Worm (Caenorhabditis elegans) whole organism, mixed stage, embryonic: ENCODE results near the gene atat-2.

Source experiments
- M03D4.4 ChIP-seq: sonication (generic microtip); optimal IDR thresholded peaks from 2 replicates; lab custom pipeline; 2017; ENCODE audit warnings: mild to moderate bottlenecking, missing genetic modification characterization, missing compliant biosample characterization
- bed-3 ChIP-seq: fragments of 200-800 bp; sonication (Bioruptor generic); optimal IDR thresholded peaks from 3 replicates; lab custom pipeline; 2018; ENCODE audit warnings: mild to moderate bottlenecking, missing genetic modification characterization, moderate library complexity, missing compliant biosample characterization
- blmp-1 ChIP-seq: fragments of 150-350 bp; optimal IDR thresholded peaks from 2 replicates; lab custom pipeline; 2014; ENCODE audit warnings: missing biosample characterization, missing genetic modification characterization
- ceh-39 ChIP-seq: fragments of 150-350 bp; optimal IDR thresholded peaks from 2 replicates; lab custom pipeline; 2014; ENCODE audit warnings: missing biosample characterization, missing genetic modification characterization
- ceh-43 ChIP-seq: fragments of 200-800 bp; sonication (Bioruptor generic); optimal IDR thresholded peaks from 2 replicates; lab custom pipeline; 2018; ENCODE audit warnings: mild to moderate bottlenecking, missing genetic modification characterization, moderate library complexity, missing compliant biosample characterization
- ceh-83 ChIP-seq: fragments of 200-800 bp; sonication (Bioruptor generic); optimal IDR thresholded peaks from 2 replicates; lab custom pipeline; 2018; ENCODE audit warnings: mild to moderate bottlenecking, missing genetic modification characterization, missing compliant biosample characterization
- ces-1 ChIP-seq: fragments of 150-350 bp; optimal IDR thresholded peaks from 2 replicates; lab custom pipeline; 2014; ENCODE audit warnings: missing biosample characterization, missing genetic modification reagents, missing genetic modification characterization
- cnd-1 ChIP-seq: fragments of 200-800 bp; sonication (Bioruptor generic); optimal IDR thresholded peaks from 2 replicates; lab custom pipeline; 2018; ENCODE audit warnings: mild to moderate bottlenecking, missing genetic modification characterization, missing compliant biosample characterization
- drap-1 ChIP-seq: fragments of 200-800 bp; sonication (Bioruptor generic); optimal IDR thresholded peaks from 3 replicates; lab custom pipeline; 2018; ENCODE audit warnings: mild to moderate bottlenecking, missing genetic modification characterization, missing compliant biosample characterization
- elt-1 ChIP-seq: sonication (generic microtip); optimal IDR thresholded peaks from 2 replicates; lab custom pipeline; 2017; ENCODE audit warnings: missing genetic modification characterization, mild to moderate bottlenecking, missing compliant biosample characterization, antibody characterized with exemption, moderate library complexity, borderline replicate concordance; ENCODE audit not compliant: insufficient read depth
- elt-3 ChIP-seq: fragments of 150-350 bp; optimal IDR thresholded peaks from 2 replicates; lab custom pipeline; 2014; ENCODE audit warnings: missing biosample characterization, missing genetic modification characterization
- flh-1 ChIP-seq: fragments of 200-800 bp; sonication (Bioruptor generic); optimal IDR thresholded peaks from 2 replicates; lab custom pipeline; 2018; ENCODE audit warnings: mild to moderate bottlenecking, missing genetic modification characterization, moderate library complexity, missing compliant biosample characterization
- ham-2 ChIP-seq: fragments of 200-800 bp; sonication (Bioruptor generic); optimal IDR thresholded peaks from 2 replicates; lab custom pipeline; 2018; ENCODE audit warnings: mild to moderate bottlenecking, missing genetic modification characterization, missing compliant biosample characterization
- hlh-1 ChIP-seq: fragments of 150-350 bp; optimal IDR thresholded peaks from 2 replicates; lab custom pipeline; 2014; ENCODE audit warnings: missing biosample characterization, missing genetic modification reagents, missing genetic modification characterization
- lin-13 ChIP-seq: fragments of 150-350 bp; optimal IDR thresholded peaks from 2 replicates; lab custom pipeline; 2014; ENCODE audit warnings: missing biosample characterization, missing genetic modification characterization
- lin-32 ChIP-seq: fragments of 200-800 bp; sonication (Bioruptor generic); optimal IDR thresholded peaks from 2 replicates; lab custom pipeline; 2018; ENCODE audit warnings: mild to moderate bottlenecking, missing genetic modification characterization, missing compliant biosample characterization
- lsy-2 ChIP-seq: fragments of 150-350 bp; optimal IDR thresholded peaks from 2 replicates; lab custom pipeline; 2014; ENCODE audit warnings: missing biosample characterization, missing genetic modification characterization
- mab-5 ChIP-seq: fragments of 150-350 bp; optimal IDR thresholded peaks from 2 replicates; lab custom pipeline; 2014; ENCODE audit warnings: missing biosample characterization, missing genetic modification characterization
- mep-1 ChIP-seq: fragments of 150-350 bp; optimal IDR thresholded peaks from 2 replicates; lab custom pipeline; 2017; ENCODE audit warnings: missing biosample characterization, missing genetic modification reagents, missing genetic modification characterization, inconsistent platforms
- mls-2 ChIP-seq: sonication (generic microtip); optimal IDR thresholded peaks from 2 replicates; lab custom pipeline; 2016; ENCODE audit warnings: mild to moderate bottlenecking, missing genetic modification characterization, moderate library complexity, missing compliant biosample characterization
- nhr-12 ChIP-seq: fragments of 150-350 bp; optimal IDR thresholded peaks from 2 replicates; lab custom pipeline; 2014; ENCODE audit warnings: missing biosample characterization, missing genetic modification characterization
- nhr-2 ChIP-seq: fragments of 150-350 bp; optimal IDR thresholded peaks from 2 replicates; lab custom pipeline; 2014; ENCODE audit warnings: missing biosample characterization, missing genetic modification characterization
- nhr-237 ChIP-seq: fragments of 150-350 bp; optimal IDR thresholded peaks from 2 replicates; lab custom pipeline; 2014; ENCODE audit warnings: missing biosample characterization, missing genetic modification characterization
- nhr-28 ChIP-seq: fragments of 150-350 bp; optimal IDR thresholded peaks from 2 replicates; lab custom pipeline; 2014; ENCODE audit warnings: missing biosample characterization, missing genetic modification characterization
- nhr-76 ChIP-seq: sonication (generic microtip); optimal IDR thresholded peaks from 2 replicates; lab custom pipeline; 2017; ENCODE audit warnings: missing biosample characterization, missing genetic modification characterization
- pha-4 ChIP-seq: fragments of 150-350 bp; optimal IDR thresholded peaks from 2 replicates; lab custom pipeline; 2018; ENCODE audit warnings: missing biosample characterization, missing genetic modification reagents, missing genetic modification characterization
- sem-2 ChIP-seq: fragments of 200-800 bp; sonication (Bioruptor generic); optimal IDR thresholded peaks from 2 replicates; lab custom pipeline; 2018; ENCODE audit warnings: mild to moderate bottlenecking, missing genetic modification characterization, missing compliant biosample characterization
- snpc-4 ChIP-seq: fragments of 150-350 bp; optimal IDR thresholded peaks from 2 replicates; lab custom pipeline; 2014; ENCODE audit warnings: missing biosample characterization, missing genetic modification characterization
- sptf-1 ChIP-seq: sonication (generic microtip); optimal IDR thresholded peaks from 2 replicates; lab custom pipeline; 2017; ENCODE audit warnings: mild to moderate bottlenecking, missing genetic modification characterization, moderate library complexity, missing compliant biosample characterization
- tbx-8 ChIP-seq: fragments of 200-800 bp; sonication (Bioruptor generic); optimal IDR thresholded peaks from 2 replicates; lab custom pipeline; 2018; ENCODE audit warnings: mild to moderate bottlenecking, missing genetic modification characterization, moderate library complexity, missing compliant biosample characterization
- unc-120 ChIP-seq: sonication (generic microtip); optimal IDR thresholded peaks from 2 replicates; lab custom pipeline; 2017; ENCODE audit warnings: missing genetic modification characterization, missing compliant biosample characterization; ENCODE audit not compliant: poor library complexity, severe bottlenecking
- unc-39 ChIP-seq: fragments of 150-350 bp; optimal IDR thresholded peaks from 2 replicates; lab custom pipeline; 2014; ENCODE audit warnings: missing biosample characterization, missing genetic modification characterization
- unc-62 ChIP-seq: fragments of 150-350 bp; optimal IDR thresholded peaks from 2 replicates; lab custom pipeline; 2014; ENCODE audit warnings: missing biosample characterization, missing genetic modification reagents, missing genetic modification characterization
- zip-8 ChIP-seq: fragments of 150-350 bp; optimal IDR thresholded peaks from 2 replicates; lab custom pipeline; 2014; ENCODE audit warnings: missing biosample characterization, missing genetic modification characterization
- ztf-11 ChIP-seq: fragments of 150-350 bp; optimal IDR thresholded peaks from 2 replicates; lab custom pipeline; 2014; ENCODE audit warnings: missing biosample characterization, missing genetic modification characterization

atat-2 gene

ce11 chrX:5839143-5839542, 9.8 kb upstream of the atat-2 start:
- TF ChIP-seq mep-1 (tag; lab: Kevin White, UChicago) = no peak
- TF ChIP-seq M03D4.4 (tag; lab: Kevin White, UChicago) = no peak

DNA sequence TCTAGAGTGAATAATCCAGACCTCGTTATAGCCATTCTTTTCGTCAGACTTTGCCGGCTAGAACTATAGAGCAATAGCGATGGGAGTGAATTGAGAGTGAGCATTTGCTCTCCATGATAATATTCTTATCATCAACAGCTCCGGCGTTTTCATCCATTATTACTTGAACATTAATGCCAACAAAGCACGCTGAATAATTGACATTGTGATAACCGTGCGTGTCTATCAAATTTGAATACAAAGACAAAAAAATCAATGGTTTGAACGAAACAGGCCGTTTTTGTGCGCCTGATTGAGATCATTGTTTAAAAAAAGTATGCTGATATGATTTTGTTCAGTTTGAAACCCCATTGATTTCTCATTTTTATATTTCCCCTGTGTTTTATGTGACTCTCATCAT, 9.3 kb upstream of the atat-2 start, which contains the start of gene dct-11:
dct-11 (minus strand) TSS at position 136 of the 400 bp plus-strand sequence.
- no peak for TF ChIP-seq nhr-12
- TF ChIP-seq blmp-1 (tag; lab: Kevin White, UChicago) = no peak
- no peak for TF ChIP-seq tbx-8 (GFP tag; lab: Kevin White, UChicago)

DNA sequence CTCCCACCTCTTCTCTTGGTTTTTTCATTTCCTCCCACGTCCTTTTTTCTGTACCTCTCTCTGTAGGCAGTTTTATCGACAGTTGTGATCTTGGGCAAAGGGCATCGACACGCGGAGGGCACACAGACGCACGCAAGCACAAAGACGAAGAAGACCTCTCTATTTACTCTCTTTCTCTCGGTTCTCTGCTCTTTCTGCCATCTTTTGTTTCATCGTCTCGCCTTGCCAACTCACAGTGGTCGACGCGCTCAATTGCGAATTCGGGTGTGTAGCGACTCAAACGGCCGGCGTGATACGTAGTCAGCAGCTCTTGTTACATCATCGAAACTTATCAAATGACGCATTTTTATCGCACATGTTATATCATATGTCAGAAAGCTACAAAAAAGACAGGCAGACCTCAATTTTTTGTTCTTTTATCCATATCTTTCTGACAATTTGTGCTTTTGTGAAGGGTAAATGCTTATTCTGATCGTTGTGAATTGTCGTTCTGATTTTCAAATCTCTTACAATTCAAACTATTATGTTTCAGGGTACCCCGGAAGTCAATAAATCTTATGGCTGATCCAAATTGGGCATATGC, 7.7 kb upstream of the atat-2 start, which contains the start of gene puf-9:
puf-9 (plus strand) TSS at position 533 of the 583 bp plus-strand sequence.
- TF ChIP-seq hlh-1 = peak; percentile 87
- peak; percentile 55 for TF ChIP-seq ham-2 (GFP tag; lab: Kevin White, UChicago)
- TF ChIP-seq cnd-1 (tag; lab: Kevin White, UChicago) = peak; percentile 79
- peak; percentile 32 for TF ChIP-seq nhr-12
- peak; percentile 98 for TF ChIP-seq pha-4 (tag; lab: Kevin White, UChicago)
- TF ChIP-seq sem-2 (GFP tag; lab: Kevin White, UChicago) = no peak
- peak; percentile 77 for TF ChIP-seq elt-3 (tag; lab: Kevin White, UChicago)
- peak; percentile 58 for TF ChIP-seq elt-1 (tag; lab: Kevin White, UChicago)
- peak; percentile 9 for TF ChIP-seq mab-5 (tag; lab: Kevin White, UChicago)
- TF ChIP-seq nhr-2 (tag; lab: Kevin White, UChicago) = peak; percentile 68
- TF ChIP-seq unc-39 (tag; lab: Kevin White, UChicago) = peak; percentile 80
- peak; percentile 85 for TF ChIP-seq lsy-2 (tag; lab: Kevin White, UChicago)
- TF ChIP-seq blmp-1 (tag; lab: Kevin White, UChicago) = no peak
- peak; percentile 95 for TF ChIP-seq ceh-39 (tag; lab: Kevin White, UChicago)
- no peak for TF ChIP-seq nhr-28
- peak; percentile 94 for TF ChIP-seq nhr-237 (tag; lab: Kevin White, UChicago)
- TF ChIP-seq sptf-1 = peak; percentile 82
- TF ChIP-seq unc-62 (GFP tag; lab: Kevin White, UChicago) = peak; percentile 93
- TF ChIP-seq mep-1 (tag; lab: Kevin White, UChicago) = peak; percentile 99
- peak; percentile 64 for TF ChIP-seq tbx-8 (GFP tag; lab: Kevin White, UChicago)
- peak; percentile 15 for TF ChIP-seq nhr-76 (tag; lab: Kevin White, UChicago)
- TF ChIP-seq ceh-43 (GFP tag; lab: Kevin White, UChicago) = no peak
- peak; percentile 61 for TF ChIP-seq zip-8
- no peak for TF ChIP-seq snpc-4 (tag; lab: Kevin White, UChicago)
- TF ChIP-seq lin-13 (tag; lab: Kevin White, UChicago) = peak; percentile 93
- peak; percentile 80 for TF ChIP-seq ztf-11
- TF ChIP-seq ceh-83 (GFP tag; lab: Kevin White, UChicago) = no peak
- peak; percentile 53 for TF ChIP-seq ces-1 (GFP tag; lab: Kevin White, UChicago)
- no peak for TF ChIP-seq flh-1 (GFP tag; lab: Kevin White, UChicago)
- peak; percentile 36 for TF ChIP-seq M03D4.4 (tag; lab: Kevin White, UChicago)
- TF ChIP-seq bed-3 (GFP tag; lab: Kevin White, UChicago) = no peak
- peak; percentile 83 for TF ChIP-seq drap-1 (GFP tag; lab: Kevin White, UChicago)
- peak; percentile 82 for TF ChIP-seq unc-120
- peak; percentile 86 for TF ChIP-seq mls-2 (tag; lab: Kevin White, UChicago)
- no peak for TF ChIP-seq lin-32 (GFP tag; lab: Kevin White, UChicago)

DNA sequence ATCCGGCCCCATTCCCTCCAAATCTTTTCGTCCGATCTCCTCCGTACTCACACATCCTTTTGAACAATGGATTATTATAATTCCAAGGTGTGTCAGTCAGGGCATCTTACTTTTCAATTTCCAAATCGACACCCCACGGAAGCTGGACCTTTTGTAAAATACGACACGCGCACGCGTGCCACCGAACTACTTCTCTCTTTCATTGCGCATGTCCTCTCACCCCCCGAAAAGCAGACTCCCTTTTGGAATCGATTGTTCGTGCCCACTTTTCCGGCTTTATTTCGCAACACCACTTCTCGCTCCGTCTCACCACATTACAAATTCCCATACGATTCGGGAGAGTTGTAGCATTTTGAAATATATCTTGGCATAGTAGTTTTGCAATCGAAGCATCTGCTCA, 1.6 kb upstream of the atat-2 start:
- TF ChIP-seq ces-1 (GFP tag; lab: Kevin White, UChicago) (peak; percentile 36), snpc-4 (tag; lab: Kevin White, UChicago) (no peak), zip-8 (no peak), unc-39 (tag; lab: Kevin White, UChicago) (no peak), nhr-2 (tag; lab: Kevin White, UChicago) (no peak)
